Worm (Caenorhabditis elegans) whole organism, mixed stage, embryonic: ENCODE data around the gene R102.8.

Experiments
- M03D4.4 ChIP-seq: sonication (generic microtip); optimal IDR thresholded peaks from 2 replicates; lab custom pipeline; 2017; ENCODE audit warnings: mild to moderate bottlenecking, missing genetic modification characterization, missing compliant biosample characterization
- blmp-1 ChIP-seq: fragments of 150-350 bp; optimal IDR thresholded peaks from 2 replicates; lab custom pipeline; 2014; ENCODE audit warnings: missing biosample characterization, missing genetic modification characterization
- elt-3 ChIP-seq: fragments of 150-350 bp; optimal IDR thresholded peaks from 2 replicates; lab custom pipeline; 2014; ENCODE audit warnings: missing biosample characterization, missing genetic modification characterization
- lin-13 ChIP-seq: fragments of 150-350 bp; optimal IDR thresholded peaks from 2 replicates; lab custom pipeline; 2014; ENCODE audit warnings: missing biosample characterization, missing genetic modification characterization
- mep-1 ChIP-seq: fragments of 150-350 bp; optimal IDR thresholded peaks from 2 replicates; lab custom pipeline; 2017; ENCODE audit warnings: missing biosample characterization, missing genetic modification reagents, missing genetic modification characterization, inconsistent platforms
- nhr-12 ChIP-seq: fragments of 150-350 bp; optimal IDR thresholded peaks from 2 replicates; lab custom pipeline; 2014; ENCODE audit warnings: missing biosample characterization, missing genetic modification characterization
- unc-39 ChIP-seq: fragments of 150-350 bp; optimal IDR thresholded peaks from 2 replicates; lab custom pipeline; 2014; ENCODE audit warnings: missing biosample characterization, missing genetic modification characterization
- unc-62 ChIP-seq: fragments of 150-350 bp; optimal IDR thresholded peaks from 2 replicates; lab custom pipeline; 2014; ENCODE audit warnings: missing biosample characterization, missing genetic modification reagents, missing genetic modification characterization

ce11 chrIV:10685758-10686157 lies 4.3 kb downstream of the R102.8 start, which contains the start of the genes K08C7.6 and R102.1:
- TF ChIP-seq M03D4.4 (tag; lab: Kevin White, UChicago), result no peak
- TF ChIP-seq blmp-1, result no peak
- TF ChIP-seq unc-39 (tag; lab: Kevin White, UChicago), result no peak
- TF ChIP-seq unc-62, result no peak
- no peak for TF ChIP-seq nhr-12 (tag; lab: Kevin White, UChicago)
- no peak for TF ChIP-seq elt-3 (tag; lab: Kevin White, UChicago)
- TF ChIP-seq lin-13 (tag; lab: Kevin White, UChicago), result no peak
- no peak for TF ChIP-seq mep-1 (tag; lab: Kevin White, UChicago)
